Fruit fly (Drosophila melanogaster) S2 (cell line): ENCODE data around the gene CG34330.
A peak's percentile ranks its signal among the peaks of the same experiment; 100 is the strongest.

ENCODE experiments used
- CG8478 ChIP-seq: fragments of >200 bp; optimal IDR thresholded peaks from 2 replicates; lab custom pipeline; 2018
- CTCF ChIP-seq, 2 experiments: fragments of >200 bp; optimal IDR thresholded peaks; 2 replicates each; lab custom pipeline; 2018

The CG34330 gene

dm6 chrX:19068873-19069272, at the start of gene CG34330:
CG34330 (minus strand) TSS chrX:19068973.
- TF ChIP-seq CTCF (optimal IDR thresholded peaks at IDR 0.05; lab: Kevin White, UChicago) = no peak
- TF ChIP-seq CG8478 (lab: Kevin White, UChicago) = no peak

DNA sequence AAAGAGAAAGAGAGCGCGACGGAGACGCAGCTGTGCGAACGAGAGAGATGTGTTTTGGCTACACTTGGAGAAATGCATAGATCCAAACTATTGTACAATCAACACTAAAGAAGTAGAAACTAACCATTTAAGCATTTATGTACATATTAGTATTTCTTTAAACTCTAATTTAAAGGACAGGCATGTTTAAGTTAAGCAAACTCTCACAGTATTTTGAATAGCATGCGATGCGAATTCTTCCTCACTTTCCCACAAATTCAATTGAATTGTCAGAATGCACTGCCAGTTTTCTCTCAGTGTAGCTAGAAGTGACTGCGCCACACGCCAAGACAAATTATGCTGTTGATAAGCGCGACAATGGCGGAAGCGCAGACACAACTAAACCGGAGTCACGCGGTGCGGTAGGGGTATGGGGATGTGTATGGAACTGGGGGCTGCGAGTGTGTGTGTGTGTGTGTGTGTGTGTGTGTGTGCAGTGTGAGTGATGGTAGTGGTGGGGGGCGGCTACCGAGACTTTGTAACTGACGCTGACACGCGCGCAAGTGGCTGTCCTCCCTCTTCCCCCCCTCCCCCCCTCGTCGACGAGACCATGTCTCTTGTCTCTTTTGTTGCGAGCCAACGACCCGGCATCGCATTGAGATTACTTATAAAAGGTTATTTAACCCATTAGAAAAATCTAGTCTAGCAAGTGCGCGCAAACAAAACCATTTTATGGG, 38.2 kb upstream of the CG34330 start:
- no peak for TF ChIP-seq CTCF (optimal IDR thresholded peaks at IDR 0.05; lab: Kevin White, UChicago)
- no peak for TF ChIP-seq CG8478 (lab: Kevin White, UChicago)

DNA sequence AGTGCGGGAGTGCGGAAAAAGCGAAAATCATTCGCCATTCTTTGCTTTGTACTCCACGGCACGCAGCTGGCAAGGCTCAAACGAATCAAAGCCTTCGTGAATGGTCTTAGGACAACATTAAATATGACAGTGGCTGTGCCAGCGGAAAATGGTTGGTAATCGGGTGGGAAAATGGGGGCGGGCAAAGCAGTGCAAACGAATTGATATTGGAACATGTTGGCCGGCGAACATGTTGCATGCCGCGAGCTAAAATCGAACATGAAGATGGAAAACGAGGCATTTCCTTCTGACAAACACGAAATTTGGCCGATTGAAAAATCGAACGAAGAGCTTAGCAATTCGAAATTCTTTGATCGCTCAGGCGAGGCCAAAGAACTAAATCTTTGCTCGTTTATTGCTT, 27.4 kb upstream of the CG34330 start:
- no peak for TF ChIP-seq CG8478 (lab: Kevin White, UChicago)
- no peak for TF ChIP-seq CTCF (optimal IDR thresholded peaks at IDR 0.05; lab: Kevin White, UChicago)

DNA sequence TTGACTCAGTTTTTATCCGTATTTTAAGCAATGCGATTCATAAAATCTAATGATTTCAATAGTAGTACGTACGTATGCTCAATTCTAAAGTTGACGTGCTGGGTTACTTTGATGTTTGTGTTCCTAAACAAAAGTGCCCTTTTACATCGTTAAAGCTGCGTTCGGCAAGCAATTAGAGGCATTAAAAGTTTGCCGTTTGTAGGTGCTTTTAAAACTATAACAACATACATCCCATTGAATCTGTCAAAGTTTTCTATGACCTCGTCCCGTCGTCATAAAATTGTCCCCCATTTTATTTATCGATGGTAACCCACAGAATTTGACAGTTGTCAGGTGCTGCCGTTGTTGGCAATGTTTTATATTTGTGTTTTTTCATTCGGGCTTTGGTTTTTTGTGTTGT, 14.4 kb upstream of the CG34330 start, which contains the start of gene CG7423:
TSS of gene CG7423 (minus strand) at position 101 of the 400 bp plus-strand sequence.
- no peak for TF ChIP-seq CG8478 (lab: Kevin White, UChicago)
- no peak for TF ChIP-seq CTCF (optimal IDR thresholded peaks at IDR 0.05; lab: Kevin White, UChicago)

dm6 chrX:19081365-19081764, 12.6 kb upstream of the CG34330 start, which contains the start of gene CG14191:
CG14191 (plus strand) TSS chrX:19081665.
- no peak for TF ChIP-seq CTCF (optimal IDR thresholded peaks at IDR 0.05; lab: Kevin White, UChicago)
- TF ChIP-seq CG8478 (lab: Kevin White, UChicago) = no peak

- TF ChIP-seq CTCF (optimal IDR thresholded peaks at IDR 0.05; lab: Kevin White, UChicago) (no peak), CG8478 (lab: Kevin White, UChicago) (no peak)
Measured at dm6 chrX:19077420-19077819, 8.6 kb upstream of the CG34330 start, which contains the start of gene CG7406. CG7406 (plus strand) TSS chrX:19077720.

DNA sequence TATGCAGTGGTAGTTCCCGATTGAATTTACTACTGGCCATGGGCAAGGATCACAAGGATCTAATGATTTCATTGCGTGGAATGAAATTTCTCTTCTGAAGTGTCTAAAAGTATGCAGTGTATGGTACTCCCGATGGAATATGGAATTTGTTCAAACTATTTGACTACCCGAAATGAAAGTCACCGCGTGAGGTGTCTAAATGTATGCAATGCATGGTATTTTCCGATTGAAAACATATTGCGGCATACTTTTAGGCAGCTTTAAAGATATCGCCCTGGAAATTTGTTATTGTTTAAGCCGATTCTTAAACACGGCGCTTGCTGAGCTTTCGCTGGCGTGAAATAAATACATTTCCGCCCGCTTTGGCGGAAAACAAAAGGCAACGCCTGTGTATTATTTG, 5.8 kb upstream of the CG34330 start:
- TF ChIP-seq CTCF (optimal IDR thresholded peaks at IDR 0.05; lab: Kevin White, UChicago) (no peak), CG8478 (lab: Kevin White, UChicago) (no peak)

DNA sequence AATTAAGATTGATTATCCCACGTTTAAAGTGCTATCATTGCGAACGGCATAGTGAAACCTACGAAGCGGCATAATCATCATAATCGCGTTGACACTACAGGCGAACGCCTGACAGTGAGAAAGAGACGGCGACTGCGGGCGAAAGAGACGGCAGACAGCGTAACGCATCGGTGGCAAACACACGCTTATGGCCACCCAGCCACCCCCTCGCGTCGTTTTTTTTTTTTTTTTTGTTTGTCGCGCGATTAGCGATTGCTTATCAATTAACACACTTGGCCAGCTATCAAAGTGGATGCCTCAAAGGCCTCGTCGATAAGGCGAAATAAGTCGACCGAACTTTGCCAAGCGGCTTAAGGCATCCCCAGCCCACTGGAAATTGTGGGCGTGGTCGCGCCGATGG, 5.1 kb upstream of the CG34330 start:
- TF ChIP-seq CTCF (optimal IDR thresholded peaks at IDR 0.05; lab: Kevin White, UChicago) = no peak
- TF ChIP-seq CG8478 (lab: Kevin White, UChicago) = no peak

DNA sequence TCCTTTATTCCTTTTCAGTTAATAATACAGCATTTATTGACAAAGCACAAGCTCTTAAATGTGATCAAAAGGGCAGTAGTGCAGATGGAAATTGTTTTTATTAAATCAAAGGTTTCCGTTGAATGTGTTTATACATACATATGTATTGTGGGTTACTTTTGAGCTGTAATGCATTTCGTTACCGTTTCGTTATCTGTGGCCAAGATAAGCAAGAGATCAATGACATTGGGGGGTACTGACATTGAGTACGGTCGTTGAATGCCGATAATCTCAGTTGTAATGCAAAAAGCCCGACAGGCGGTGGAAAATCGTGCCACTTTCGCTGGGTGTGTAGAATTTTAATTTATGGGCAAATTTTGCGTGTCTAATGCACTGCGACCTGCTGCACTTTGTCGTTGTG, 4.2 kb upstream of the CG34330 start:
- no peak for TF ChIP-seq CTCF (optimal IDR thresholded peaks at IDR 0.05; lab: Kevin White, UChicago)
- no peak for TF ChIP-seq CG8478 (lab: Kevin White, UChicago)

DNA sequence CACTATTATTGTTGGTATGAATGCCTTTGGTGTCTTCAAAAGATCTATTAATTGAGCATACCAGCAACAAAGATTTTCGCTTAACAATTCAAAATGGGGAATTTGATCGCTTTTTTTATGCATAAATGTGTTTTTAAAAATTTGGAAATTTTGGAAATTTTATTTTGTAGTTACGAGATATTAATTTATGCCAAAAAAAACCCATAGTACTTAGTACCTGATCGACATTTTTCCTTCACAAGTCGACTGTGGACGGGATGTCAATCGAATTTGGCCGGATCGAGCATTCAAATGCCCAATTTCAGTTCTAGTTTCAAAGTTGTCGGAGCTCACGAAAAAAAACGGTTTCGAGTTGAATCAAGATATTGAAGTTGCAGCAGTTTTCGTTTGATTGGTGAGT, 12.2 kb downstream of the CG34330 start, which contains the start of gene CG14190:
TSS of gene CG14190 (plus strand) at position 301 of the 400 bp plus-strand sequence.
- no peak for TF ChIP-seq CG8478 (lab: Kevin White, UChicago)
- TF ChIP-seq CTCF (optimal IDR thresholded peaks at IDR 0.05; lab: Kevin White, UChicago) = no peak

dm6 chrX:19050142-19050541, 18.6 kb downstream of the CG34330 start, which contains the start of gene Diedel3:
Diedel3 (plus strand) TSS chrX:19050442.
- TF ChIP-seq CTCF (optimal IDR thresholded peaks at IDR 0.05; lab: Kevin White, UChicago) = peak in 1 of 2 experiments; percentile 11
- TF ChIP-seq CG8478 (lab: Kevin White, UChicago) = no peak

- TF ChIP-seq CTCF (optimal IDR thresholded peaks at IDR 0.05; lab: Kevin White, UChicago) (no peak), CG8478 (lab: Kevin White, UChicago) (no peak)
Measured at dm6 chrX:19040261-19040660, 28.5 kb downstream of the CG34330 start.

dm6 chrX:19037137-19037536, 31.6 kb downstream of the CG34330 start:
- TF ChIP-seq CTCF (optimal IDR thresholded peaks at IDR 0.05; lab: Kevin White, UChicago) (no peak), CG8478 (lab: Kevin White, UChicago) (no peak)

dm6 chrX:19033739-19034138, 35.0 kb downstream of the CG34330 start:
- TF ChIP-seq CG8478 (lab: Kevin White, UChicago) (no peak), CTCF (optimal IDR thresholded peaks at IDR 0.05; lab: Kevin White, UChicago) (no peak)

- no peak for TF ChIP-seq CG8478 (lab: Kevin White, UChicago)
- peak; percentile 32 to 59 for TF ChIP-seq CTCF (optimal IDR thresholded peaks at IDR 0.05; lab: Kevin White, UChicago)
Measured at dm6 chrX:19028584-19028983, 40.2 kb downstream of the CG34330 start.

- TF ChIP-seq CG8478 (lab: Kevin White, UChicago) = no peak
- no peak for TF ChIP-seq CTCF (optimal IDR thresholded peaks at IDR 0.05; lab: Kevin White, UChicago)
Measured at dm6 chrX:19020062-19020461, 48.7 kb downstream of the CG34330 start.
